Worm (Caenorhabditis elegans) whole organism, young adult: ENCODE results near the gene F20D6.1.

ENCODE experiments used
- B0019.2 ChIP-seq: fragments of 200-800 bp; sonication (Bioruptor generic); conservative IDR thresholded peaks from 2 replicates; pipeline ENCODE4 v1.3.6; 2022; ENCODE audit warnings: missing genetic modification reagents, missing genetic modification characterization, missing compliant biosample characterization
- F10E7.11 ChIP-seq: sonication (generic microtip); optimal IDR thresholded peaks from 2 replicates; lab custom pipeline; 2017; ENCODE audit warnings: mild to moderate bottlenecking, missing genetic modification characterization, moderate library complexity, missing compliant biosample characterization
- F22D6.2 ChIP-seq: sonication (generic microtip); optimal IDR thresholded peaks from 2 replicates; lab custom pipeline; 2016; ENCODE audit warnings: mild to moderate bottlenecking, missing genetic modification characterization, missing compliant biosample characterization
- F37B4.10 ChIP-seq: fragments of 200-800 bp; sonication (Bioruptor generic); IDR thresholded peaks from 2 replicates; pipeline ENCODE4 v1.3.6; 2022; ENCODE audit warnings: missing genetic modification characterization, missing compliant biosample characterization
- F39B2.1 ChIP-seq: fragments of 200-800 bp; sonication (Bioruptor generic); IDR thresholded peaks from 2 replicates; pipeline ENCODE4 v1.3.6; 2022; ENCODE audit warnings: missing genetic modification reagents, missing genetic modification characterization, missing compliant biosample characterization
- F49E8.2 ChIP-seq: sonication (generic microtip); optimal IDR thresholded peaks from 3 replicates; lab custom pipeline; 2017; ENCODE audit warnings: missing genetic modification characterization, mild to moderate bottlenecking, missing compliant biosample characterization, antibody characterized with exemption, moderate library complexity; ENCODE audit not compliant: insufficient read depth
- F57A8.1 ChIP-seq: fragments of 200-800 bp; sonication (Bioruptor generic); optimal IDR thresholded peaks from 2 replicates; lab custom pipeline; 2018; ENCODE audit warnings: mild to moderate bottlenecking, missing genetic modification characterization, moderate library complexity, missing compliant biosample characterization
- T26A5.8 ChIP-seq: sonication (generic microtip); optimal IDR thresholded peaks from 2 replicates; lab custom pipeline; 2016; ENCODE audit warnings: missing genetic modification characterization, missing compliant biosample characterization
- Y53F4B.3 ChIP-seq: fragments of 200-800 bp; sonication (Bioruptor generic); IDR thresholded peaks from 2 replicates; pipeline ENCODE4 v1.3.6; 2022; ENCODE audit warnings: missing genetic modification reagents, missing genetic modification characterization, missing compliant biosample characterization
- Y67H2A.10 ChIP-seq: fragments of 200-800 bp; sonication (Bioruptor generic); conservative IDR thresholded peaks from 2 replicates; pipeline ENCODE4 v1.3.6; 2022; ENCODE audit warnings: missing genetic modification reagents, missing genetic modification characterization, missing compliant biosample characterization
- Y95B8A.8 ChIP-seq: fragments of 200-800 bp; sonication (Bioruptor generic); IDR thresholded peaks from 2 replicates; pipeline ENCODE4 v1.3.6; 2022; ENCODE audit warnings: missing genetic modification reagents, missing genetic modification characterization, missing compliant biosample characterization
- aptf-3 ChIP-seq: fragments of 200-800 bp; sonication (Bioruptor generic); IDR thresholded peaks from 2 replicates; pipeline ENCODE4 v1.3.6; 2022; ENCODE audit warnings: missing genetic modification characterization, missing compliant biosample characterization
- atf-7 ChIP-seq: sonication (generic microtip); optimal IDR thresholded peaks from 2 replicates; lab custom pipeline; 2017; ENCODE audit warnings: mild to moderate bottlenecking, missing genetic modification characterization, missing compliant biosample characterization
- attf-3 ChIP-seq: fragments of 200-800 bp; sonication (Bioruptor generic); conservative IDR thresholded peaks from 2 replicates; pipeline ENCODE4 v1.3.6; 2022; ENCODE audit warnings: missing genetic modification reagents, missing genetic modification characterization, missing compliant biosample characterization
- attf-5 ChIP-seq: fragments of 200-800 bp; sonication (Bioruptor generic); optimal IDR thresholded peaks from 2 replicates; lab custom pipeline; 2018; ENCODE audit warnings: mild to moderate bottlenecking, missing genetic modification characterization, missing compliant biosample characterization
- attf-6 ChIP-seq: fragments of 200-800 bp; sonication (Bioruptor generic); IDR thresholded peaks from 2 replicates; pipeline ENCODE4 v1.3.6; 2022; ENCODE audit warnings: missing genetic modification reagents, missing genetic modification characterization, missing compliant biosample characterization
- ccch-3 ChIP-seq: fragments of 200-800 bp; sonication (Bioruptor generic); optimal IDR thresholded peaks from 2 replicates; lab custom pipeline; 2018; ENCODE audit warnings: mild to moderate bottlenecking, missing genetic modification characterization, missing compliant biosample characterization
- cebp-1 ChIP-seq, 2 experiments: fragments of 200-800 bp in 1 of 2; sonication (Bioruptor generic) in 1 of 2; sonication (generic microtip) in 1 of 2; IDR thresholded peaks in 1 of 2; optimal IDR thresholded peaks in 1 of 2; 2 replicates each; pipeline versions ENCODE4 v1.3.6 to Lab custom; 2017 to 2022; ENCODE audit warnings: missing compliant biosample characterization in 2 of 2, missing genetic modification characterization in 2 of 2, mild to moderate bottlenecking in 1 of 2, missing genetic modification reagents in 1 of 2, moderate library complexity in 1 of 2
- ceh-27 ChIP-seq: fragments of 200-800 bp; sonication (Bioruptor generic); optimal IDR thresholded peaks from 2 replicates; lab custom pipeline; 2018; ENCODE audit warnings: mild to moderate bottlenecking, missing genetic modification characterization, moderate library complexity, missing compliant biosample characterization
- ceh-58 ChIP-seq: fragments of 200-800 bp; sonication (Bioruptor generic); IDR thresholded peaks from 2 replicates; pipeline ENCODE4 v1.3.6; 2022; ENCODE audit warnings: missing genetic modification characterization, missing compliant biosample characterization
- chd-7 ChIP-seq: sonication (generic microtip); optimal IDR thresholded peaks from 2 replicates; lab custom pipeline; 2016; ENCODE audit warnings: mild to moderate bottlenecking, missing genetic modification characterization, moderate library complexity, missing compliant biosample characterization
- dpl-1 ChIP-seq: fragments of 150-350 bp; optimal IDR thresholded peaks from 2 replicates; lab custom pipeline; 2014; ENCODE audit warnings: missing biosample characterization, missing genetic modification reagents, missing genetic modification characterization
- ekl-4 ChIP-seq: fragments of 200-800 bp; sonication (Bioruptor generic); IDR thresholded peaks from 2 replicates; pipeline ENCODE4 v1.3.6; 2022; ENCODE audit warnings: missing genetic modification reagents, missing genetic modification characterization, missing compliant biosample characterization
- ets-4 ChIP-seq: fragments of 200-800 bp; sonication (Bioruptor generic); optimal IDR thresholded peaks from 2 replicates; lab custom pipeline; 2018; ENCODE audit warnings: mild to moderate bottlenecking, missing genetic modification characterization, missing compliant biosample characterization
- gei-17 ChIP-seq: fragments of 200-800 bp; sonication (Bioruptor generic); optimal IDR thresholded peaks from 2 replicates; lab custom pipeline; 2018; ENCODE audit warnings: mild to moderate bottlenecking, missing genetic modification characterization, missing compliant biosample characterization
- him-1 ChIP-seq: sonication (generic microtip); optimal IDR thresholded peaks from 2 replicates; lab custom pipeline; 2016; ENCODE audit warnings: missing genotype, missing genetic modification reagents, missing genetic modification characterization, missing compliant biosample characterization
- hsf-1 ChIP-seq: fragments of 200-800 bp; sonication (Bioruptor generic); IDR thresholded peaks from 2 replicates; pipeline ENCODE4 v1.3.6; 2022; ENCODE audit warnings: missing genetic modification reagents, missing genetic modification characterization, missing compliant biosample characterization
- lin-26 ChIP-seq: fragments of 200-800 bp; sonication (Bioruptor generic); IDR thresholded peaks from 2 replicates; pipeline ENCODE4 v1.3.6; 2022; ENCODE audit warnings: missing genetic modification reagents, missing genetic modification characterization, missing compliant biosample characterization
- lin-40 ChIP-seq: sonication (generic microtip); optimal IDR thresholded peaks from 2 replicates; lab custom pipeline; 2016; ENCODE audit warnings: missing genetic modification characterization, mild to moderate bottlenecking, missing compliant biosample characterization, missing genotype, missing genetic modification reagents
- lin-54 ChIP-seq: fragments of 200-800 bp; sonication (Bioruptor generic); optimal IDR thresholded peaks from 2 replicates; lab custom pipeline; 2018; ENCODE audit warnings: mild to moderate bottlenecking, missing genetic modification characterization, missing compliant biosample characterization
- lsl-1 ChIP-seq: fragments of 200-800 bp; sonication (Bioruptor generic); optimal IDR thresholded peaks from 2 replicates; lab custom pipeline; 2018; ENCODE audit warnings: mild to moderate bottlenecking, missing genetic modification characterization, moderate library complexity, missing compliant biosample characterization
- madf-6 ChIP-seq: fragments of 200-800 bp; sonication (Bioruptor generic); IDR thresholded peaks from 2 replicates; pipeline ENCODE4 v1.3.6; 2022; ENCODE audit warnings: missing genetic modification reagents, missing genetic modification characterization, missing compliant biosample characterization
- madf-8 ChIP-seq: fragments of 200-800 bp; sonication (Bioruptor generic); conservative IDR thresholded peaks from 2 replicates; pipeline ENCODE4 v1.3.6; 2022; ENCODE audit warnings: missing genetic modification reagents, missing genetic modification characterization, missing compliant biosample characterization
- mel-28 ChIP-seq: sonication (generic microtip); optimal IDR thresholded peaks from 2 replicates; lab custom pipeline; 2016; ENCODE audit warnings: borderline replicate concordance, mild to moderate bottlenecking, missing genetic modification characterization, missing compliant biosample characterization
- mes-4 ChIP-seq: sonication (generic microtip); optimal IDR thresholded peaks from 2 replicates; lab custom pipeline; 2016; ENCODE audit warnings: missing genotype, missing genetic modification characterization, missing compliant biosample characterization
- nfya-1 ChIP-seq: sonication (generic microtip); optimal IDR thresholded peaks from 2 replicates; lab custom pipeline; 2017; ENCODE audit warnings: antibody characterized with exemption, missing compliant biosample characterization, missing genetic modification characterization, borderline replicate concordance; ENCODE audit not compliant: insufficient read depth
- nfya-2 ChIP-seq: fragments of 200-800 bp; sonication (Bioruptor generic); IDR thresholded peaks from 2 replicates; pipeline ENCODE4 v1.3.6; 2022; ENCODE audit warnings: missing genetic modification reagents, missing genetic modification characterization, missing compliant biosample characterization
- pha-4 ChIP-seq: fragments of 150-350 bp; sonication (generic microtip); optimal IDR thresholded peaks from 2 replicates; lab custom pipeline; 2014; ENCODE audit warnings: missing biosample characterization, missing genetic modification reagents, missing genetic modification characterization
- repo-1 ChIP-seq: sonication (generic microtip); optimal IDR thresholded peaks from 2 replicates; lab custom pipeline; 2017; ENCODE audit warnings: mild to moderate bottlenecking, missing genetic modification characterization, missing compliant biosample characterization
- sdz-38 ChIP-seq: sonication (generic microtip); optimal IDR thresholded peaks from 2 replicates; lab custom pipeline; 2016; ENCODE audit warnings: missing genotype, missing genetic modification characterization, missing compliant biosample characterization
- snpc-3.4 ChIP-seq: sonication (generic microtip); optimal IDR thresholded peaks from 2 replicates; lab custom pipeline; 2017; ENCODE audit warnings: missing genetic modification characterization, mild to moderate bottlenecking, missing compliant biosample characterization, antibody characterized with exemption, moderate library complexity, missing genotype, missing genetic modification reagents
- snpc-4 ChIP-seq, 5 experiments: fragments of 150-350 bp in 1 of 5; sonication (generic microtip) in 4 of 5; optimal IDR thresholded peaks; 2 replicates each; lab custom pipeline; 2014 to 2018; ENCODE audit warnings: missing genetic modification characterization in 5 of 5, missing biosample characterization in 3 of 5, antibody characterized with exemption in 2 of 5, mild to moderate bottlenecking in 2 of 5, missing compliant biosample characterization in 2 of 5, missing genotype in 2 of 5, moderate library complexity in 2 of 5, missing genetic modification reagents in 1 of 5
- tlf-1 ChIP-seq: fragments of 200-800 bp; sonication (Bioruptor generic); optimal IDR thresholded peaks from 2 replicates; lab custom pipeline; 2018; ENCODE audit warnings: mild to moderate bottlenecking, missing genetic modification characterization, missing compliant biosample characterization
- unc-130 ChIP-seq: sonication (generic microtip); optimal IDR thresholded peaks from 2 replicates; lab custom pipeline; 2016; ENCODE audit warnings: missing genetic modification reagents, missing genetic modification characterization, missing compliant biosample characterization
- zim-3 ChIP-seq: sonication (generic microtip); optimal IDR thresholded peaks from 2 replicates; lab custom pipeline; 2017; ENCODE audit warnings: mild to moderate bottlenecking, missing genetic modification characterization, moderate library complexity, missing compliant biosample characterization
- ztf-18 ChIP-seq: sonication (generic microtip); optimal IDR thresholded peaks from 2 replicates; lab custom pipeline; 2016; ENCODE audit warnings: missing genotype, mild to moderate bottlenecking, missing genetic modification characterization, missing compliant biosample characterization
- ztf-22 ChIP-seq: fragments of 200-800 bp; sonication (Bioruptor generic); optimal IDR thresholded peaks from 2 replicates; lab custom pipeline; 2018; ENCODE audit warnings: mild to moderate bottlenecking, missing genetic modification characterization, moderate library complexity, missing compliant biosample characterization

The F20D6.1 gene

DNA sequence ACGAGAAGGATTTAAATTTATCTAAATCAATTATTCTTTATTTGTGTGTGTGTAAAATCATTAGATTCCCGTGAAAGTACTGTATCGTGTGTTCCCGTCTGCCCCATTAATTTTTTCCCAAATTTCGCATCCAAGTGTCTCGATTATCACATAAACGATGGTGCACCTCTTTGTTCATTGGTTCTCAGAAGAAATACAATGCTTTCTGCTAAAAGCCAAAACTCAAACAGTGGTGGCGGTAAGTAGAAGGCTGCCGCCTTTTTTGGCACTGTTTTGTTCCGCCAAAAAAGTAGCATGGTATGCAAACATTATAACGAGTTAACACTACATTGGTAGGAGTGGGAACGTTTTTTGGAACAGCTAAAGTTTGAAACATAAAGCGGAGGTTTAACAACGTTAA is 32.9 kb downstream of the F20D6.1 start (continued):
- TF ChIP-seq dpl-1 (GFP tag; lab: Kevin White, UChicago) (no peak), aptf-3 (GFP tag; lab: Robert Waterston, UW) (no peak), snpc-3.4 (tag; lab: Kevin White, UChicago) (no peak), nfya-2 (no peak), attf-5 (GFP tag; lab: Kevin White, UChicago) (no peak), him-1 (tag; lab: Kevin White, UChicago) (peak; percentile 36), ztf-22 (GFP tag; lab: Kevin White, UChicago) (no peak), nfya-1 (no peak), tlf-1 (GFP tag; lab: Kevin White, UChicago) (no peak), cebp-1 (GFP tag; IDR thresholded peaks at IDR 0.05; lab: Robert Waterston, UW) (no peak), cebp-1 (tag; optimal IDR thresholded peaks at IDR 0.05; lab: Kevin White, UChicago) (no peak), gei-17 (GFP tag; lab: Kevin White, UChicago) (no peak), F37B4.10 (GFP tag; lab: Robert Waterston, UW) (0 out of 2 replicates have a peak, but pooled peaks have one; percentile 19), ceh-58 (GFP tag; lab: Robert Waterston, UW) (no peak), madf-8 (GFP tag; lab: Robert Waterston, UW) (no peak), lin-54 (GFP tag; lab: Kevin White, UChicago) (no peak), sdz-38 (tag; lab: Kevin White, UChicago) (no peak), ztf-18 (no peak), repo-1 (tag; lab: Kevin White, UChicago) (no peak), lsl-1 (peak; percentile 10), snpc-4 (GFP tag; optimal IDR thresholded peaks at IDR 0.05; lab: Kevin White, UChicago) (no peak), snpc-4 (tag; optimal IDR thresholded peaks at IDR 0.05; lab: Kevin White, UChicago) (peak in 1 of 4 experiments; percentile 15), atf-7 (tag; lab: Kevin White, UChicago) (no peak), ekl-4 (GFP tag; lab: Robert Waterston, UW) (0 out of 2 replicates have a peak, but pooled peaks have one; percentile 33), pha-4 (tag; lab: Kevin White, UChicago) (no peak), attf-6 (GFP tag; lab: Robert Waterston, UW) (peak; percentile 62; the same call in 1 of the 2 replicates), T26A5.8 (tag; lab: Kevin White, UChicago) (no peak), Y67H2A.10 (no peak), mel-28 (tag; lab: Kevin White, UChicago) (no peak), attf-3 (GFP tag; lab: Robert Waterston, UW) (no peak), lin-26 (GFP tag; lab: Robert Waterston, UW) (peak; percentile 64; the same call in 1 of the 2 replicates), hsf-1 (peak; percentile 72; the same call in 1 of the 2 replicates), Y53F4B.3 (GFP tag; lab: Robert Waterston, UW) (no peak), mes-4 (tag; lab: Kevin White, UChicago) (no peak), F57A8.1 (GFP tag; lab: Kevin White, UChicago) (no peak), lin-40 (tag; lab: Kevin White, UChicago) (no peak), ets-4 (GFP tag; lab: Kevin White, UChicago) (no peak), F49E8.2 (tag; lab: Kevin White, UChicago) (no peak), zim-3 (tag; lab: Kevin White, UChicago) (no peak), B0019.2 (GFP tag; lab: Robert Waterston, UW) (no peak), ccch-3 (GFP tag; lab: Kevin White, UChicago) (no peak), F10E7.11 (tag; lab: Kevin White, UChicago) (no peak), ceh-27 (GFP tag; lab: Kevin White, UChicago) (no peak), unc-130 (GFP tag; lab: Kevin White, UChicago) (peak; percentile 17), chd-7 (tag; lab: Kevin White, UChicago) (no peak), F22D6.2 (tag; lab: Kevin White, UChicago) (no peak), Y95B8A.8 (no peak), F39B2.1 (GFP tag; lab: Robert Waterston, UW) (no peak), madf-6 (GFP tag; lab: Robert Waterston, UW) (peak; percentile 36; the same call in 1 of the 2 replicates)
